Worm (Caenorhabditis elegans) whole organism, late embryonic: Measurements from ENCODE around the gene srd-27.

ENCODE experiments used
- C38D4.7 ChIP-seq: fragments of 200-800 bp; sonication (Bioruptor generic); optimal IDR thresholded peaks from 2 replicates; lab custom pipeline; 2018; ENCODE audit warnings: mild to moderate bottlenecking, missing genetic modification characterization, moderate library complexity, missing compliant biosample characterization
- F13H6.1 ChIP-seq: sonication (generic microtip); optimal IDR thresholded peaks from 2 replicates; lab custom pipeline; 2016; ENCODE audit warnings: missing genetic modification characterization, missing compliant biosample characterization
- K09A11.1 ChIP-seq: sonication (generic microtip); optimal IDR thresholded peaks from 2 replicates; lab custom pipeline; 2017; ENCODE audit warnings: antibody characterized with exemption, mild to moderate bottlenecking, missing genetic modification characterization, missing compliant biosample characterization; ENCODE audit not compliant: insufficient read depth
- T23F11.4 ChIP-seq: fragments of 200-800 bp; sonication (Bioruptor generic); optimal IDR thresholded peaks from 2 replicates; lab custom pipeline; 2018; ENCODE audit warnings: mild to moderate bottlenecking, missing genetic modification characterization, missing compliant biosample characterization
- ahr-1 ChIP-seq: sonication (generic microtip); optimal IDR thresholded peaks from 2 replicates; lab custom pipeline; 2016; ENCODE audit warnings: missing genetic modification characterization, missing compliant biosample characterization
- ama-1 ChIP-seq: fragments of 150-350 bp; optimal IDR thresholded peaks from 2 replicates; lab custom pipeline; 2014
- ceh-14 ChIP-seq: sonication (generic microtip); optimal IDR thresholded peaks from 2 replicates; lab custom pipeline; 2016; ENCODE audit warnings: missing genotype, missing genetic modification characterization, missing compliant biosample characterization
- ceh-18 ChIP-seq: sonication (generic microtip); optimal IDR thresholded peaks from 2 replicates; lab custom pipeline; 2016; ENCODE audit warnings: missing genetic modification characterization, missing compliant biosample characterization
- ceh-2 ChIP-seq: sonication (generic microtip); optimal IDR thresholded peaks from 2 replicates; lab custom pipeline; 2016; ENCODE audit warnings: missing genotype, missing genetic modification characterization, missing compliant biosample characterization
- ceh-22 ChIP-seq: sonication (generic microtip); optimal IDR thresholded peaks from 2 replicates; lab custom pipeline; 2017; ENCODE audit warnings: missing biosample characterization, missing genetic modification characterization
- ceh-24 ChIP-seq: sonication (generic microtip); optimal IDR thresholded peaks from 2 replicates; lab custom pipeline; 2016; ENCODE audit warnings: mild to moderate bottlenecking, missing genetic modification characterization, missing compliant biosample characterization
- ceh-30 ChIP-seq: fragments of 150-350 bp; optimal IDR thresholded peaks from 2 replicates; lab custom pipeline; 2014; ENCODE audit warnings: missing biosample characterization, missing genetic modification characterization
- ceh-34 ChIP-seq: sonication (generic microtip); optimal IDR thresholded peaks from 2 replicates; lab custom pipeline; 2016; ENCODE audit warnings: mild to moderate bottlenecking, missing genetic modification characterization, missing compliant biosample characterization
- ceh-45 ChIP-seq: fragments of 200-800 bp; sonication (Bioruptor generic); IDR thresholded peaks from 2 replicates; pipeline ENCODE4 v1.3.6; 2022; ENCODE audit warnings: missing genetic modification reagents, missing genetic modification characterization, missing compliant biosample characterization
- ceh-48 ChIP-seq: sonication (generic microtip); optimal IDR thresholded peaks from 2 replicates; lab custom pipeline; 2016; ENCODE audit warnings: missing genetic modification characterization, inconsistent platforms, missing compliant biosample characterization
- ceh-9 ChIP-seq: sonication (generic microtip); optimal IDR thresholded peaks from 2 replicates; lab custom pipeline; 2016; ENCODE audit warnings: mild to moderate bottlenecking, missing genetic modification characterization, inconsistent platforms, missing compliant biosample characterization
- che-1 ChIP-seq: sonication (generic microtip); optimal IDR thresholded peaks from 2 replicates; lab custom pipeline; 2016; ENCODE audit warnings: mild to moderate bottlenecking, missing genetic modification characterization, missing compliant biosample characterization
- dve-1 ChIP-seq: sonication (generic microtip); optimal IDR thresholded peaks from 2 replicates; lab custom pipeline; 2017; ENCODE audit warnings: antibody characterized with exemption, mild to moderate bottlenecking, missing genetic modification characterization, missing compliant biosample characterization
- elt-2 ChIP-seq: sonication (generic microtip); optimal IDR thresholded peaks from 2 replicates; lab custom pipeline; 2016; ENCODE audit warnings: missing genetic modification reagents, missing genetic modification characterization, missing compliant biosample characterization
- ets-4 ChIP-seq: sonication (generic microtip); optimal IDR thresholded peaks from 2 replicates; lab custom pipeline; 2016; ENCODE audit warnings: missing genetic modification characterization, missing compliant biosample characterization
- eyg-1 ChIP-seq: sonication (generic microtip); optimal IDR thresholded peaks from 2 replicates; lab custom pipeline; 2016; ENCODE audit warnings: missing genotype, missing genetic modification characterization, missing compliant biosample characterization
- fax-1 ChIP-seq: sonication (generic microtip); optimal IDR thresholded peaks from 2 replicates; lab custom pipeline; 2016; ENCODE audit warnings: missing genotype, missing genetic modification characterization, missing compliant biosample characterization
- gmeb-2 ChIP-seq: sonication (generic microtip); optimal IDR thresholded peaks from 2 replicates; lab custom pipeline; 2016; ENCODE audit warnings: missing genetic modification characterization, inconsistent platforms, missing compliant biosample characterization
- hlh-15 ChIP-seq: sonication (generic microtip); optimal IDR thresholded peaks from 2 replicates; lab custom pipeline; 2016; ENCODE audit warnings: missing genetic modification characterization, missing compliant biosample characterization
- hlh-30 ChIP-seq: sonication (generic microtip); optimal IDR thresholded peaks from 2 replicates; lab custom pipeline; 2017; ENCODE audit warnings: antibody characterized with exemption, missing genetic modification characterization, missing compliant biosample characterization; ENCODE audit not compliant: insufficient read depth
- hlh-6 ChIP-seq: sonication (generic microtip); optimal IDR thresholded peaks from 2 replicates; lab custom pipeline; 2016; ENCODE audit warnings: missing genotype, missing genetic modification characterization, missing compliant biosample characterization
- hlh-8 ChIP-seq: sonication (generic microtip); optimal IDR thresholded peaks from 2 replicates; lab custom pipeline; 2016; ENCODE audit warnings: missing genotype, missing genetic modification characterization, missing compliant biosample characterization
- lin-11 ChIP-seq: fragments of 200-800 bp; sonication (Bioruptor generic); optimal IDR thresholded peaks from 2 replicates; lab custom pipeline; 2018; ENCODE audit warnings: mild to moderate bottlenecking, missing genetic modification characterization, missing compliant biosample characterization
- madf-2 ChIP-seq: sonication (generic microtip); optimal IDR thresholded peaks from 2 replicates; lab custom pipeline; 2017; ENCODE audit warnings: missing genetic modification characterization, missing compliant biosample characterization
- mec-3 ChIP-seq: sonication (generic microtip); optimal IDR thresholded peaks from 2 replicates; lab custom pipeline; 2016; ENCODE audit warnings: borderline replicate concordance, missing genetic modification characterization, missing compliant biosample characterization
- odd-2 ChIP-seq: sonication (generic microtip); optimal IDR thresholded peaks from 2 replicates; lab custom pipeline; 2017; ENCODE audit warnings: antibody characterized with exemption, mild to moderate bottlenecking, missing genetic modification characterization, missing compliant biosample characterization
- pag-3 ChIP-seq: sonication (generic microtip); optimal IDR thresholded peaks from 2 replicates; lab custom pipeline; 2016; ENCODE audit warnings: missing compliant biosample characterization, missing genetic modification characterization, borderline replicate concordance
- pat-9 ChIP-seq: fragments of 200-800 bp; sonication (Bioruptor generic); optimal IDR thresholded peaks from 2 replicates; lab custom pipeline; 2018; ENCODE audit warnings: mild to moderate bottlenecking, missing genetic modification characterization, moderate library complexity, missing compliant biosample characterization
- pax-1 ChIP-seq: fragments of 150-350 bp; optimal IDR thresholded peaks from 2 replicates; lab custom pipeline; 2014; ENCODE audit warnings: missing biosample characterization, missing genetic modification characterization
- pqm-1 ChIP-seq: sonication (generic microtip); optimal IDR thresholded peaks from 2 replicates; lab custom pipeline; 2016; ENCODE audit warnings: missing genetic modification characterization, missing compliant biosample characterization
- pros-1 ChIP-seq: fragments of 150-350 bp; optimal IDR thresholded peaks from 2 replicates; lab custom pipeline; 2014; ENCODE audit warnings: missing biosample characterization, missing genetic modification reagents, missing genetic modification characterization
- ref-2 ChIP-seq: sonication (generic microtip); optimal IDR thresholded peaks from 2 replicates; lab custom pipeline; 2016; ENCODE audit warnings: missing genetic modification characterization, missing compliant biosample characterization
- rnt-1 ChIP-seq: sonication (generic microtip); optimal IDR thresholded peaks from 2 replicates; lab custom pipeline; 2016; ENCODE audit warnings: missing genetic modification characterization, missing compliant biosample characterization
- sdc-2 ChIP-seq: sonication (generic microtip); optimal IDR thresholded peaks from 2 replicates; lab custom pipeline; 2016; ENCODE audit warnings: missing genotype, missing genetic modification characterization, missing compliant biosample characterization
- sox-2 ChIP-seq: fragments of 200-800 bp; sonication (Bioruptor generic); IDR thresholded peaks from 2 replicates; pipeline ENCODE4 v1.3.6; 2022; ENCODE audit warnings: missing genetic modification reagents, missing genetic modification characterization, missing compliant biosample characterization
- tbx-2 ChIP-seq: sonication (generic microtip); optimal IDR thresholded peaks from 2 replicates; lab custom pipeline; 2016; ENCODE audit warnings: missing genetic modification characterization, missing compliant biosample characterization
- unc-55 ChIP-seq: sonication (generic microtip); optimal IDR thresholded peaks from 2 replicates; lab custom pipeline; 2017; ENCODE audit warnings: missing biosample characterization, missing genetic modification reagents, missing genetic modification characterization
- unc-86 ChIP-seq: sonication (generic microtip); optimal IDR thresholded peaks from 2 replicates; lab custom pipeline; 2016; ENCODE audit warnings: missing genetic modification characterization, missing compliant biosample characterization
- ztf-16 ChIP-seq: sonication (generic microtip); optimal IDR thresholded peaks from 2 replicates; lab custom pipeline; 2017; ENCODE audit warnings: missing genetic modification characterization, missing compliant biosample characterization

srd-27 gene

DNA sequence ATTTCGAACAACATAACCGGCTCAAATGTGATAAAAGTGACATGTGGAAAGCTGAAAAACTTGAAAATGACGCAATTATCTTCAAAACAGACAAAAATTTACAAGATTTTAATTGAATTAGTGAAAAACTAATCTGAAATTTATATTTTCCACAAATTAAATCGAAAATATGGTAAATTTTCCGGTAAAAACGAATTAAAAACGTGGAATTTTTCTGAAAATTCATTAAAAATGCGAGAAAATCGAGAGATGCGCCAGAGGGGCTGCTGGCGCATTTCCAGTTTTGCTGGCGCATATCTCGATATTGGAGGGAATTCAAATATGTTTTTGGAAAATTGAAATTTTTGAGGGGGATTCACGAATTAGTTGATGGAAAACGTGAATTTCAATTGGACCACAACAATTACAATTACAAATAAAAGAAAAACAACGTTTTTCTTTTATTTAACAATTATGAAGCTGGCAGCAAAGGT is 37.0 kb upstream of the srd-27 start, which contains the start of the genes haf-3 and F57A10.2 (continued):
- TF ChIP-seq unc-55 (GFP tag; lab: Kevin White, UChicago) (peak; percentile 39), ama-1 (lab: Kevin White, UChicago) (no peak), pros-1 (tag; lab: Kevin White, UChicago) (no peak), sox-2 (GFP tag; lab: Robert Waterston, UW) (no peak), mec-3 (no peak), hlh-15 (no peak), ets-4 (tag; lab: Kevin White, UChicago) (peak; percentile 1), ceh-2 (tag; lab: Kevin White, UChicago) (no peak), ceh-34 (tag; lab: Kevin White, UChicago) (peak; percentile 4), che-1 (no peak), pag-3 (tag; lab: Kevin White, UChicago) (no peak), unc-86 (tag; lab: Kevin White, UChicago) (peak; percentile 46), pqm-1 (tag; lab: Kevin White, UChicago) (no peak), ceh-30 (peak; percentile 84), fax-1 (tag; lab: Kevin White, UChicago) (no peak), ceh-18 (tag; lab: Kevin White, UChicago) (peak; percentile 32), C38D4.7 (GFP tag; lab: Kevin White, UChicago) (no peak), sdc-2 (tag; lab: Kevin White, UChicago) (no peak), ceh-14 (tag; lab: Kevin White, UChicago) (no peak), hlh-6 (tag; lab: Kevin White, UChicago) (no peak), eyg-1 (tag; lab: Kevin White, UChicago) (no peak), K09A11.1 (no peak), gmeb-2 (tag; lab: Kevin White, UChicago) (peak; percentile 8), F13H6.1 (no peak), odd-2 (tag; lab: Kevin White, UChicago) (no peak), pat-9 (tag; lab: Kevin White, UChicago) (peak; percentile 14), ceh-48 (tag; lab: Kevin White, UChicago) (no peak), T23F11.4 (GFP tag; lab: Kevin White, UChicago) (no peak), hlh-30 (tag; lab: Kevin White, UChicago) (peak; percentile 7), ref-2 (no peak), ahr-1 (no peak), hlh-8 (tag; lab: Kevin White, UChicago) (no peak), madf-2 (tag; lab: Kevin White, UChicago) (no peak), lin-11 (tag; lab: Kevin White, UChicago) (peak; percentile 10), dve-1 (tag; lab: Kevin White, UChicago) (peak; percentile 52), ztf-16 (tag; lab: Kevin White, UChicago) (peak; percentile 10), ceh-22 (tag; lab: Kevin White, UChicago) (no peak), ceh-9 (tag; lab: Kevin White, UChicago) (no peak), ceh-24 (no peak), tbx-2 (tag; lab: Kevin White, UChicago) (no peak), ceh-45 (GFP tag; lab: Robert Waterston, UW) (no peak), rnt-1 (tag; lab: Kevin White, UChicago) (no peak), elt-2 (tag; lab: Kevin White, UChicago) (peak; percentile 54), pax-1 (no peak)

DNA sequence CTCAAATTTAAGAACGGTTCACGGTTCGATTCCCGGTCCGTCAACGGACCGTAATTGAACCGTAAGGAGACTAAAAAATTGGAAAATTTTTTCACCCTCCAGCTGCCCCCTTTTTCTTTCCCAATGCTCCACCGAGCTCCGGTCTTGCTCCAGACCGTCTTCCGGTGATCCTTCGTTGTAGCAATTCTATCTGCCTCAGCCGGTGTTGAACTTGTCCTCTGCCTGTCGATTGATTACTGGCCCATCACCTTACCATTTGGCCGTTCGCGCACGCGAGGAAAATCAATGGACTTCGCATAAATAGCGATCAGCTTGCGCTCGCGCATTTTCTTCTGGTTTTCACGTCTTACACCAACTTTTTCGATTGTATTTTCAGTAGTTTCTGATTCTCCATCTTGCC is 35.8 kb upstream of the srd-27 start:
- TF ChIP-seq ceh-45 (GFP tag; lab: Robert Waterston, UW) = 0 out of 2 replicates have a peak, but pooled peaks have one; percentile 37
